Worm (Caenorhabditis elegans): ENCODE data around the gene Y19D2B.2.
"Not testable (repeated sequence)": the region's sequence is repeated elsewhere in the genome, so short reads cannot be mapped to it uniquely, and the experiment has no call there.

The Y19D2B.2 gene

ce11 chrII:10904379-10904778, 19.7 kb upstream of the Y19D2B.2 start, which contains the start of gene sra-12:
Gene sra-12 (minus strand): TSS chrII:10904479.
- not testable (repeated sequence) for TF ChIP-seq ztf-11, nhr-76, snpc-4 (tag; optimal IDR thresholded peaks at IDR 0.05)

- TF ChIP-seq blmp-1 (tag; optimal IDR thresholded peaks at IDR 0.05) (no peak), ceh-83 (GFP tag; optimal IDR thresholded peaks at IDR 0.05) (no peak), mep-1 (tag; optimal IDR thresholded peaks at IDR 0.05) (no peak), nhr-28 (tag; optimal IDR thresholded peaks at IDR 0.05) (no peak), cnd-1 (tag; optimal IDR thresholded peaks at IDR 0.05) (no peak), snpc-4 (tag; optimal IDR thresholded peaks at IDR 0.05) (no peak), unc-120 (tag; optimal IDR thresholded peaks at IDR 0.05; ENCODE audit: poor library complexity, severe bottlenecking) (no peak), pha-4 (tag; optimal IDR thresholded peaks at IDR 0.05) (no peak), ham-2 (GFP tag; optimal IDR thresholded peaks at IDR 0.05) (no peak), ces-1 (GFP tag; optimal IDR thresholded peaks at IDR 0.05) (no peak), nhr-2 (tag; optimal IDR thresholded peaks at IDR 0.05) (no peak), nhr-237 (tag; optimal IDR thresholded peaks at IDR 0.05) (no peak), nhr-12 (tag; optimal IDR thresholded peaks at IDR 0.05) (no peak), elt-3 (tag; optimal IDR thresholded peaks at IDR 0.05) (no peak), tbx-8 (GFP tag; optimal IDR thresholded peaks at IDR 0.05) (no peak), nhr-76 (tag; optimal IDR thresholded peaks at IDR 0.05) (no peak)
Measured at ce11 chrII:10910219-10910618, 13.8 kb upstream of the Y19D2B.2 start, which contains the start of gene sra-11. Gene sra-11 (minus strand): TSS chrII:10910319.

- TF ChIP-seq sptf-1 (tag; optimal IDR thresholded peaks at IDR 0.05) (no peak), mep-1 (tag; optimal IDR thresholded peaks at IDR 0.05) (no peak), lsy-2 (tag; optimal IDR thresholded peaks at IDR 0.05) (no peak), ham-2 (GFP tag; optimal IDR thresholded peaks at IDR 0.05) (no peak), nhr-76 (tag; optimal IDR thresholded peaks at IDR 0.05) (no peak), zip-8 (tag; optimal IDR thresholded peaks at IDR 0.05) (no peak), unc-120 (tag; optimal IDR thresholded peaks at IDR 0.05; ENCODE audit: poor library complexity, severe bottlenecking) (no peak), ceh-43 (GFP tag; optimal IDR thresholded peaks at IDR 0.05) (no peak), flh-1 (GFP tag; optimal IDR thresholded peaks at IDR 0.05) (no peak), nhr-28 (tag; optimal IDR thresholded peaks at IDR 0.05) (no peak), snpc-4 (tag; optimal IDR thresholded peaks at IDR 0.05) (no peak), ces-1 (GFP tag; optimal IDR thresholded peaks at IDR 0.05) (no peak), tbx-8 (GFP tag; optimal IDR thresholded peaks at IDR 0.05) (no peak), hlh-1 (tag; optimal IDR thresholded peaks at IDR 0.05) (no peak)
Measured at ce11 chrII:10912995-10913394, 11.1 kb upstream of the Y19D2B.2 start.

ce11 chrII:10914366-10914765, 9.7 kb upstream of the Y19D2B.2 start, which contains the start of gene F44F4.15:
Gene F44F4.15 (plus strand): TSS chrII:10914666.
- no peak for TF ChIP-seq ztf-11 (tag; optimal IDR thresholded peaks at IDR 0.05)

ce11 chrII:10915732-10916131, 8.3 kb upstream of the Y19D2B.2 start, which contains the start of gene F44F4.9:
Gene F44F4.9 (minus strand): TSS chrII:10915832.
- TF ChIP-seq elt-3 (tag; optimal IDR thresholded peaks at IDR 0.05) (no peak), unc-62 (GFP tag; optimal IDR thresholded peaks at IDR 0.05) (no peak), mab-5 (tag; optimal IDR thresholded peaks at IDR 0.05) (no peak)

- TF ChIP-seq ham-2 (GFP tag; optimal IDR thresholded peaks at IDR 0.05) (no peak), ceh-43 (GFP tag; optimal IDR thresholded peaks at IDR 0.05) (no peak), sptf-1 (tag; optimal IDR thresholded peaks at IDR 0.05) (no peak), pha-4 (tag; optimal IDR thresholded peaks at IDR 0.05) (no peak), nhr-2 (tag; optimal IDR thresholded peaks at IDR 0.05) (no peak), blmp-1 (tag; optimal IDR thresholded peaks at IDR 0.05) (no peak), nhr-76 (tag; optimal IDR thresholded peaks at IDR 0.05) (no peak), ceh-83 (GFP tag; optimal IDR thresholded peaks at IDR 0.05) (no peak), ceh-39 (tag; optimal IDR thresholded peaks at IDR 0.05) (no peak), lin-32 (GFP tag; optimal IDR thresholded peaks at IDR 0.05) (no peak), elt-3 (tag; optimal IDR thresholded peaks at IDR 0.05) (no peak), sem-2 (GFP tag; optimal IDR thresholded peaks at IDR 0.05) (no peak), nhr-237 (tag; optimal IDR thresholded peaks at IDR 0.05) (no peak), elt-1 (tag; optimal IDR thresholded peaks at IDR 0.05; ENCODE audit: borderline replicate concordance, insufficient read depth) (no peak)
Measured at ce11 chrII:10917174-10917573, 6.9 kb upstream of the Y19D2B.2 start, which contains the start of gene F44F4.10. Gene F44F4.10 (minus strand): TSS chrII:10917274.

All from whole organism, mixed stage, embryonic.